Fruit fly (Drosophila melanogaster) whole organism, prepupa: Measurements from ENCODE around the gene CG31075.

Source experiments
- Blimp-1 ChIP-seq: fragments of 200-800 bp; sonication (Bioruptor generic); optimal IDR thresholded peaks from 3 replicates; lab custom pipeline; 2017; ENCODE audit warnings: missing biosample characterization, missing genetic modification characterization, mild to moderate bottlenecking, moderate library complexity, missing genetic modification reagents
- CG11294 ChIP-seq: fragments of 200-800 bp; sonication (Bioruptor generic); IDR thresholded peaks from 2 replicates; pipeline ENCODE4 v1.3.6; 2022; ENCODE audit warnings: missing biosample characterization, missing genetic modification characterization
- CG11762 ChIP-seq: fragments of 200-800 bp; sonication (Bioruptor generic); optimal IDR thresholded peaks from 3 replicates; lab custom pipeline; 2016; ENCODE audit warnings: missing biosample characterization, missing genetic modification characterization; ENCODE audit not compliant: insufficient read depth
- CG11902 ChIP-seq: fragments of 200-800 bp; sonication (Bioruptor generic); optimal IDR thresholded peaks from 3 replicates; lab custom pipeline; 2016; ENCODE audit warnings: missing biosample characterization, missing genetic modification characterization
- CG15336 ChIP-seq: fragments of 200-800 bp; sonication (Bioruptor generic); IDR thresholded peaks from 2 replicates; pipeline ENCODE4 v1.3.6; 2022; ENCODE audit warnings: missing biosample characterization, missing genetic modification characterization
- CG1621 ChIP-seq: fragments of 200-800 bp; sonication (Bioruptor generic); optimal IDR thresholded peaks from 3 replicates; lab custom pipeline; 2018; ENCODE audit warnings: missing biosample characterization, mild to moderate bottlenecking, missing genetic modification characterization
- CG16779 ChIP-seq: fragments of 200-800 bp; sonication (Bioruptor generic); optimal IDR thresholded peaks from 3 replicates; lab custom pipeline; 2017; ENCODE audit warnings: missing biosample characterization, mild to moderate bottlenecking, missing genetic modification characterization
- CG31627 ChIP-seq: fragments of 200-800 bp; sonication (Bioruptor generic); optimal IDR thresholded peaks from 3 replicates; lab custom pipeline; 2016; ENCODE audit warnings: missing biosample characterization, missing genetic modification characterization
- CG4318 ChIP-seq: fragments of 200-800 bp; sonication (Bioruptor generic); optimal IDR thresholded peaks from 3 replicates; lab custom pipeline; 2017; ENCODE audit warnings: missing biosample characterization, mild to moderate bottlenecking, missing genetic modification characterization
- CG6792 ChIP-seq: fragments of 200-800 bp; sonication (Bioruptor generic); optimal IDR thresholded peaks from 3 replicates; lab custom pipeline; 2016; ENCODE audit warnings: missing biosample characterization, missing genetic modification characterization
- CG6808 ChIP-seq: fragments of 200-800 bp; sonication (Bioruptor generic); optimal IDR thresholded peaks from 3 replicates; lab custom pipeline; 2017; ENCODE audit warnings: missing biosample characterization, missing genetic modification characterization, mild to moderate bottlenecking, moderate library complexity, missing genetic modification reagents
- CG6854 ChIP-seq: fragments of 200-800 bp; sonication (Bioruptor generic); optimal IDR thresholded peaks from 2 replicates; lab custom pipeline; 2017; ENCODE audit warnings: missing biosample characterization, mild to moderate bottlenecking, missing genetic modification characterization
- CG7368 ChIP-seq: fragments of 200-800 bp; sonication (Bioruptor generic); optimal IDR thresholded peaks from 3 replicates; lab custom pipeline; 2016; ENCODE audit warnings: missing biosample characterization, missing genetic modification characterization
- CG8632 ChIP-seq: fragments of 200-800 bp; sonication (Bioruptor generic); optimal IDR thresholded peaks from 3 replicates; lab custom pipeline; 2016; ENCODE audit warnings: missing biosample characterization, missing genetic modification characterization
- CG9139 ChIP-seq: fragments of 200-800 bp; sonication (Bioruptor generic); optimal IDR thresholded peaks from 3 replicates; lab custom pipeline; 2017; ENCODE audit warnings: missing biosample characterization, mild to moderate bottlenecking, missing genetic modification characterization
- Eip75B ChIP-seq: fragments of 200-800 bp; sonication (Bioruptor generic); optimal IDR thresholded peaks from 3 replicates; lab custom pipeline; 2016; ENCODE audit warnings: missing biosample characterization, missing genetic modification characterization
- Eip78C ChIP-seq: fragments of 200-800 bp; sonication (Bioruptor generic); peaks from one replicate; lab custom pipeline; 2016; ENCODE audit warnings: missing biosample characterization, missing genetic modification characterization
- Eip93F ChIP-seq: fragments of 200-800 bp; sonication (Bioruptor generic); optimal IDR thresholded peaks from 2 replicates; lab custom pipeline; 2016; ENCODE audit warnings: missing biosample characterization, mild to moderate bottlenecking, missing genetic modification characterization
- Ets21C ChIP-seq: fragments of 200-800 bp; sonication (Bioruptor generic); optimal IDR thresholded peaks from 3 replicates; lab custom pipeline; 2016; ENCODE audit warnings: missing biosample characterization, missing genetic modification characterization
- Hr38 ChIP-seq: sonication (Bioruptor generic); optimal IDR thresholded peaks from 2 replicates; lab custom pipeline; 2016; ENCODE audit warnings: missing biosample characterization, missing genetic modification characterization
- Hr4 ChIP-seq: fragments of 200-800 bp; sonication (Bioruptor generic); optimal IDR thresholded peaks from 3 replicates; lab custom pipeline; 2016; ENCODE audit warnings: missing biosample characterization, missing genetic modification characterization
- Met ChIP-seq: fragments of 200-800 bp; sonication (Bioruptor generic); optimal IDR thresholded peaks from 3 replicates; lab custom pipeline; 2016; ENCODE audit warnings: missing biosample characterization, missing genetic modification characterization
- OdsH ChIP-seq: fragments of 200-800 bp; sonication (Bioruptor generic); optimal IDR thresholded peaks from 3 replicates; lab custom pipeline; 2016; ENCODE audit warnings: missing biosample characterization, missing genetic modification characterization
- Smox ChIP-seq: fragments of 200-800 bp; sonication (Bioruptor generic); optimal IDR thresholded peaks from 3 replicates; lab custom pipeline; 2016; ENCODE audit warnings: missing biosample characterization, missing genetic modification characterization
- Sox14 ChIP-seq: fragments of 200-800 bp; sonication (Bioruptor generic); optimal IDR thresholded peaks from 3 replicates; lab custom pipeline; 2016; ENCODE audit warnings: missing biosample characterization, missing genetic modification characterization
- Sox15 ChIP-seq: fragments of 200-800 bp; sonication (Bioruptor generic); optimal IDR thresholded peaks from 3 replicates; lab custom pipeline; 2016; ENCODE audit warnings: missing biosample characterization, missing genetic modification characterization
- achi ChIP-seq: fragments of 200-800 bp; sonication (Bioruptor generic); optimal IDR thresholded peaks from 3 replicates; lab custom pipeline; 2016; ENCODE audit warnings: missing biosample characterization, missing genetic modification characterization
- acj6 ChIP-seq: fragments of 200-800 bp; sonication (Bioruptor generic); optimal IDR thresholded peaks from 3 replicates; lab custom pipeline; 2016; ENCODE audit warnings: missing biosample characterization, missing genetic modification characterization
- cyc ChIP-seq: fragments of 200-800 bp; sonication (Bioruptor generic); optimal IDR thresholded peaks from 3 replicates; lab custom pipeline; 2016; ENCODE audit warnings: missing biosample characterization, missing genetic modification characterization
- fd59A ChIP-seq: fragments of 200-800 bp; sonication (Bioruptor generic); optimal IDR thresholded peaks from 2 replicates; lab custom pipeline; 2017; ENCODE audit warnings: missing biosample characterization, mild to moderate bottlenecking, missing genetic modification characterization, missing genetic modification reagents
- fkh ChIP-seq: fragments of 200-800 bp; sonication (Bioruptor generic); optimal IDR thresholded peaks from 3 replicates; lab custom pipeline; 2017; ENCODE audit warnings: missing biosample characterization, mild to moderate bottlenecking, missing genetic modification characterization, moderate library complexity
- lz ChIP-seq: fragments of 200-800 bp; sonication (Bioruptor generic); optimal IDR thresholded peaks from 3 replicates; lab custom pipeline; 2016; ENCODE audit warnings: missing biosample characterization, missing genetic modification characterization
- net ChIP-seq: fragments of 200-800 bp; sonication (Bioruptor generic); optimal IDR thresholded peaks from 3 replicates; lab custom pipeline; 2016; ENCODE audit warnings: missing biosample characterization, missing genetic modification characterization
- pdm3 ChIP-seq: fragments of 200-800 bp; sonication (Bioruptor generic); optimal IDR thresholded peaks from 3 replicates; lab custom pipeline; 2016; ENCODE audit warnings: missing biosample characterization, missing genetic modification characterization
- ss ChIP-seq, 2 experiments: fragments of 200-800 bp; sonication (Bioruptor generic); optimal IDR thresholded peaks; 2 replicates in 1 of 2; 3 replicates in 1 of 2; lab custom pipeline; 2017 to 2018; ENCODE audit warnings: mild to moderate bottlenecking in 2 of 2, missing biosample characterization in 2 of 2, missing genetic modification characterization in 2 of 2, moderate library complexity in 1 of 2
- vri ChIP-seq: fragments of 200-800 bp; sonication (Bioruptor generic); optimal IDR thresholded peaks from 3 replicates; lab custom pipeline; 2016; ENCODE audit warnings: missing biosample characterization, mild to moderate bottlenecking, missing genetic modification characterization

Gene CG31075

DNA sequence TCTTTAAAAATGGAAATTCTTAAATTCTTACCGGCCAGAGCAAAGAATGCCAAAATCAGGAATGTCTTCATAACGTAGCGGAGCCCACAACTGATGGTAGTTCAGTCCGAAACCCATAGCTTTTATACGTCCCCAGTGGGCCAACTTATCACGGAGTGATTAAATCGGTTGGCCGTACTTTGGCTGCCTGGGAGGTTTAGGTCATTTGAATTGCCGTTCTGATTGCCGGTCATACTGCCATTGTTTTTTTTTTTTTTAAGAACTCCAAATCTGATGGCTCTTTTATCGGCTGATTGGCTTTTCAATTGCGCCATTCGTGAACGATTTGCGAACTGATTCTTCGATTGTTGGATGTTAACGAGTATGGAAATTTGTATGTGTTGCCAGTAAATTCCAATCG is 34.8 kb upstream of the CG31075 start, which contains the start of gene CG6277:
TSS of gene CG6277 (minus strand) at position 101 of the 400 bp plus-strand sequence.
- TF ChIP-seq CG11294 (GFP tag; lab: Robert Waterston, UW): no peak
- TF ChIP-seq OdsH: no peak
- no peak for TF ChIP-seq CG8632 (GFP tag; lab: Kevin White, UChicago)
- no peak for TF ChIP-seq cyc
- TF ChIP-seq vri (GFP tag; lab: Kevin White, UChicago): peak; percentile 37
- TF ChIP-seq CG15336 (GFP tag; lab: Robert Waterston, UW): no peak

DNA sequence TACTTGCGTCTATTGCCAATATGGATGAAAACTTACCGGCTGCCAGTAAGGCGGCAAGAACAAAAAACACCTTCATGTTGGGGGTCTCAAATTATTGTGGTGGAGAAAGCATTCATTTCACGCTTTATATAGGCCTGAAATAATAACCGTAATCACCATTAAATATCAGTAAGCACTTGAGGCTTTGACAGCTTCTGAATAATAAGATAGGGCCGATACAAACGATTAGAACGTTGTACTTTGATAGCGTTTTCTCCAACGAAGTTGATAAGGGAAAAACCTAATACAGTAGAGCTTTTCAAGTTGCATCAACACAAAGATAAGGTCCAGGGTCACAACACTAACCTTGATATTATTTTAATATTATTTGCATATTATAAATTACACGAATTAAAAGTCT is 33.0 kb upstream of the CG31075 start, which contains the start of gene CG6283:
TSS of gene CG6283 (minus strand) at position 101 of the 400 bp plus-strand sequence.
- TF ChIP-seq Ets21C: no peak
- TF ChIP-seq OdsH: no peak
- TF ChIP-seq CG31627 (GFP tag; lab: Kevin White, UChicago): no peak
- TF ChIP-seq CG1621: no peak
- no peak for TF ChIP-seq CG6854 (GFP tag; lab: Kevin White, UChicago)
- TF ChIP-seq CG11762: no peak
- no peak for TF ChIP-seq CG11902
- no peak for TF ChIP-seq pdm3 (GFP tag; lab: Kevin White, UChicago)
- TF ChIP-seq cyc: no peak
- TF ChIP-seq Hr4 (GFP tag; lab: Kevin White, UChicago): no peak
- no peak for TF ChIP-seq Met (GFP tag; lab: Kevin White, UChicago)
- no peak for TF ChIP-seq Eip78C (GFP tag; lab: Kevin White, UChicago)
- no peak for TF ChIP-seq lz (GFP tag; lab: Kevin White, UChicago)

DNA sequence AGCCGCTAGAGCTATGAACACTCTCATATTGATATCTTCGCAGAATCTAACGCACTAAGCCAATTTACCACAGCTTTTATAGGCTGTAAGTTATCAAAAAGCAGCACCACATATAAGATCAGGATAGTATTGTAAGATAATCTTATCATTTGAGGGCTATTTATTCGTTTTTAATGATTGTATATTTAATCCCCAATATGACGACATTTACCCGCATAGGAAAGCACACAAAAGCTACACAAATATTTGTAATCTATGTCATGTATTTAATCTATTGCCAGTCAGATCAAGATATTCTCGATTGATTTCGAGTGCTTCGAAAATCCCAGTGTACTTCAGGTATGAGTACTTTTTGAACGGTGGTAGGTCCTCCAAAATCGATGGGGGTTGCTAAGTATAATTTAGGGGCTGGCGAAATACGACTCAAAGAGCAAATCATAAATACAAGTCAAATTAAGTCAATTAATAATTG is 31.4 kb upstream of the CG31075 start, which contains the start of gene CG17191:
TSS of gene CG17191 (minus strand) at position 51 of the 472 bp plus-strand sequence.
- TF ChIP-seq fkh (GFP tag; lab: Kevin White, UChicago): no peak
- TF ChIP-seq CG16779 (tag; lab: Kevin White, UChicago): no peak
- no peak for TF ChIP-seq ss (GFP tag; optimal IDR thresholded peaks at IDR 0.05; lab: Kevin White, UChicago)
- no peak for TF ChIP-seq Sox14
- TF ChIP-seq achi (GFP tag; lab: Kevin White, UChicago): no peak
- TF ChIP-seq acj6: no peak
- no peak for TF ChIP-seq Smox (GFP tag; lab: Kevin White, UChicago)

- no peak for TF ChIP-seq fkh (GFP tag; lab: Kevin White, UChicago)
- TF ChIP-seq CG11902: no peak
- no peak for TF ChIP-seq Met (GFP tag; lab: Kevin White, UChicago)
- no peak for TF ChIP-seq fd59A (GFP tag; lab: Kevin White, UChicago)
- TF ChIP-seq Eip75B: no peak
- no peak for TF ChIP-seq CG6792 (GFP tag; lab: Kevin White, UChicago)
- no peak for TF ChIP-seq CG16779 (tag; lab: Kevin White, UChicago)
- TF ChIP-seq Blimp-1 (GFP tag; lab: Kevin White, UChicago): no peak
- no peak for TF ChIP-seq CG6854 (GFP tag; lab: Kevin White, UChicago)
- no peak for TF ChIP-seq Eip78C (GFP tag; lab: Kevin White, UChicago)
- TF ChIP-seq CG6808 (GFP tag; lab: Kevin White, UChicago): no peak
- no peak for TF ChIP-seq CG9139
- TF ChIP-seq CG7368 (GFP tag; lab: Kevin White, UChicago): no peak
- TF ChIP-seq net (GFP tag; lab: Kevin White, UChicago): no peak
- no peak for TF ChIP-seq Eip93F (GFP tag; lab: Kevin White, UChicago)
- no peak for TF ChIP-seq Sox15
- TF ChIP-seq CG8632 (GFP tag; lab: Kevin White, UChicago): no peak
- TF ChIP-seq CG4318 (GFP tag; lab: Kevin White, UChicago): no peak
- TF ChIP-seq Hr38 (GFP tag; lab: Kevin White, UChicago): no peak
These were observed 29.9 kb upstream of the CG31075 start, which contains the start of gene CG17192 for dm6 chr3R:27018187-27018586. Gene CG17192 (minus strand): TSS chr3R:27018287.
